Fruit fly (Drosophila melanogaster) whole organism: Measurements from ENCODE around the gene MED22.

Experiments used
- EcR ChIP-seq, 2 experiments: fragments of >200 bp; optimal IDR thresholded peaks; 2 replicates each; lab custom pipeline; 2017; ENCODE audit warnings: missing biosample characterization in 2 of 2, missing genetic modification characterization in 2 of 2, missing genetic modification reagents in 2 of 2
- psq ChIP-seq: fragments of >200 bp; optimal IDR thresholded peaks from 2 replicates; lab custom pipeline; 2017

dm6 chrX:930048-930800 is 2.3 kb downstream of the MED22 start, which contains the start of gene CG3708:
- TF ChIP-seq psq (lab: Kevin White, UChicago) (no peak), EcR (GFP tag; optimal IDR thresholded peaks at IDR 0.05; lab: Kevin White, UChicago) (no peak)
